Worm (Caenorhabditis elegans) whole organism, L4/young adult: ENCODE data around the gene C44C1.6.

Experiments
- W03F9.2 ChIP-seq: fragments of 150-350 bp; optimal IDR thresholded peaks from 2 replicates; lab custom pipeline; 2014; ENCODE audit warnings: missing biosample characterization, missing genetic modification characterization
- dao-5 ChIP-seq: sonication (generic microtip); optimal IDR thresholded peaks from 2 replicates; lab custom pipeline; 2016; ENCODE audit warnings: missing genotype, missing genetic modification characterization, moderate library complexity, missing compliant biosample characterization
- him-1 ChIP-seq: sonication (generic microtip); optimal IDR thresholded peaks from 2 replicates; lab custom pipeline; 2016; ENCODE audit warnings: missing genotype, missing genetic modification reagents, missing genetic modification characterization, missing compliant biosample characterization

C44C1.6 gene

ce11 chrX:970072-970471 is at the start of gene C44C1.6:
Gene C44C1.6 (minus strand): TSS chrX:970270.
- no peak for TF ChIP-seq W03F9.2 (tag; lab: Kevin White, UChicago)
- no peak for TF ChIP-seq dao-5 (tag; lab: Kevin White, UChicago)
- no peak for TF ChIP-seq him-1 (tag; lab: Kevin White, UChicago)

DNA sequence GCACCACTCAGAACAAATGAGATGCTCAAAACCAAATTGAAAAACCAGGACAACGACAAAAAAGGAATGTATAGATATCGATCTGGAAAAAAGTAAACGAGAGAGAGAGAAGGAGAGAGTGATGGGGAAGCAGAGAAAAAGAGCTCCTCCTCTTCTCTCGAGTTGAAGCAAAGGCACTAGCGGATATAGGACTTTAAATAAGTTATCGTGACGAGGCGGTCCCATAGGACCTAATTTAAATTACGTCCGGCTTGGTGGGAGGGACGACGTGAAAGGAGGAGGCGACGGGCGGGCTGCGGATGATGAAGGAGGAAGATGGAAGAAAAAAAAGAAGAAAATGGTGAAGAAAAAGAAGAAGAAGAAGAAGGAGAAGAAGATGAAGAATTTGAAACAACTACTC is 48.5 kb upstream of the C44C1.6 start:
- no peak for TF ChIP-seq W03F9.2 (tag; lab: Kevin White, UChicago)
- TF ChIP-seq him-1 (tag; lab: Kevin White, UChicago) = peak; percentile 56

- no peak for TF ChIP-seq W03F9.2 (tag; lab: Kevin White, UChicago)
- TF ChIP-seq dao-5 (tag; lab: Kevin White, UChicago) = no peak
- TF ChIP-seq him-1 (tag; lab: Kevin White, UChicago) = no peak
Measured at ce11 chrX:1017456-1017855, 47.4 kb upstream of the C44C1.6 start, which contains the start of the genes F55A4.13 and nlf-1. Gene F55A4.13 (minus strand): TSS chrX:1017556. Gene nlf-1 (minus strand): TSS chrX:1017567.

DNA sequence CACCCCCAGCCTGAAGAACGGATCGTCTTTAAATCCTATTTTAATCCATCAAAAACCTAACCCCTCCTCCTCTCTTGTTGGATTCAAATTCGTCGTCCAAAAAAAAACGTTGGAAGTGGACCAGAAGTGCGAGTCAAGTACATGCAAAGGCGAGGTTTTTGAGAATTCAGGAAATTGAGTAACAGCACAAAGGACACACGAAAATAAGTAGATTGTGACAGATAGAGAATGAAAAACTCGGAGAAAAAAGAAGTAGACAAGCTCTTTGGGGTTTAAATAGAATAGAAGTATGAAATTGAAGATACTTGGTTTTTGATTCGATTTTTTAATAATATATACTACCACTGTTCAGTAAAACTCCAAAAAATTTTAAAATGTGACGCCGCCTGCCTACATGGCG is 44.6 kb upstream of the C44C1.6 start:
- TF ChIP-seq him-1 (tag; lab: Kevin White, UChicago) = no peak
- TF ChIP-seq W03F9.2 (tag; lab: Kevin White, UChicago) = no peak
- no peak for TF ChIP-seq dao-5 (tag; lab: Kevin White, UChicago)

ce11 chrX:1012385-1012866 is 42.4 kb upstream of the C44C1.6 start:
- no peak for TF ChIP-seq W03F9.2 (tag; lab: Kevin White, UChicago)
- TF ChIP-seq dao-5 (tag; lab: Kevin White, UChicago) = no peak
- no peak for TF ChIP-seq him-1 (tag; lab: Kevin White, UChicago)

DNA sequence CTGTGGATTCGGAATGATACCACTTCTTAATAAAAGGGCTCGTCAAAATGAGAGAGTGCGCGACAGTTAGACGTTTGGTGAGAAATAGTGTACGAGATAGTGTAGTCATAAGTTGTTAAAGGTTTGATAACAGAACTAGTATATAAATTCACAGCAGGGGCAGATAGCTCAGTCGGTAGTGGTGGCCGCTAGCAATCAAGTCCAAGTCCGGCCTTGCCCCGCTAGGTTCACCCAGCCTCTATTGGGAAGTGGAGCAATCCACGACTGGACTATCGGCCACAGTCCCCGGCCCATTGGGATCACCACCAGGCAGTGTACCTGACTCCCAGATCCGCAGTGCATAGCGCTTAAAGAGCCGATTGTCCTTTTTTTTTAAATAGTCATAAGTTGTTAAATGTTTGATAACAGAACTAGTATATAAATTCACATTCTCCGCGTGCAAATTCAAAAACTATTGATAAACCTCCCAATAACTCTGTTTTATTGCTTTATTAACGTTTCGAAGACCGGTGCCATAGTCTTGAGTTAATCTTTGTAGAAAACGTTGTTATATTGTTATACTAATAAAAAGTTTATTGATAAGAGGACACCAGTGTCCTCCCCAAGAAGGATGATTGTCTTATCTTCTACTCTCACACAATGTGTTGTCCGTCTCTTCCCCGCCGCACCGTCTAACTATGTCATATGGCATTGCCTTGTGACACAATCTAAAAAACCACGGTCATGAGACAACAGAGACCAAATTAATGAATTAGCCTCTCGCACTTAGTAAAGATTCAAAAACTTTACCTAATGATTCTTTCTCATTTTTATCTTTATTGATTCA is 40.8 kb upstream of the C44C1.6 start:
- no peak for TF ChIP-seq dao-5 (tag; lab: Kevin White, UChicago)
- TF ChIP-seq him-1 (tag; lab: Kevin White, UChicago) = no peak
- TF ChIP-seq W03F9.2 (tag; lab: Kevin White, UChicago) = no peak

- TF ChIP-seq him-1 (tag; lab: Kevin White, UChicago) (no peak), W03F9.2 (tag; lab: Kevin White, UChicago) (no peak), dao-5 (tag; lab: Kevin White, UChicago) (no peak)
Measured at ce11 chrX:1009512-1009911, 39.4 kb upstream of the C44C1.6 start.

ce11 chrX:1005026-1005425 is 35.0 kb upstream of the C44C1.6 start:
- TF ChIP-seq him-1 (tag; lab: Kevin White, UChicago) (no peak), dao-5 (tag; lab: Kevin White, UChicago) (no peak), W03F9.2 (tag; lab: Kevin White, UChicago) (no peak)

DNA sequence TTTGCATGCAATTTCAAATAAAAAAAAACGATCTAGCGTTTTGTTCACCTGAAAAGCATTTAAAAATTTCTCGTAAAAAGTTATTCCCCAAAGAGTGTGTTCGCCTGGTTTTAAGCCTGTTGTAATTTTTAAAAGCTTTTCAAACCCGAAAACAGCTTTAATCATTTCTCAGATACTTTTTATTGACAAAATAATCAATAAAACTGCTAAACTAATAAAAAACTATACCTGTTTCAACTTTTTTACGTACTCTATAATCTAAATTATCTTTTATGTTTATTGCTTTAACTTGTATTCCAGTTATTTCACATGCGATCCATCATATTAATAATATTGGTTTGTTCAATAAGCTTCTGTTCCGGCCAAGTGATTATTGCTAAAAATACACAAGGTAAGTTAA is 34.0 kb upstream of the C44C1.6 start, which contains the start of gene cutl-21:
Gene cutl-21 (plus strand): TSS at position 301 of the 400 bp plus-strand sequence.
- TF ChIP-seq W03F9.2 (tag; lab: Kevin White, UChicago) (no peak), dao-5 (tag; lab: Kevin White, UChicago) (no peak), him-1 (tag; lab: Kevin White, UChicago) (no peak)

DNA sequence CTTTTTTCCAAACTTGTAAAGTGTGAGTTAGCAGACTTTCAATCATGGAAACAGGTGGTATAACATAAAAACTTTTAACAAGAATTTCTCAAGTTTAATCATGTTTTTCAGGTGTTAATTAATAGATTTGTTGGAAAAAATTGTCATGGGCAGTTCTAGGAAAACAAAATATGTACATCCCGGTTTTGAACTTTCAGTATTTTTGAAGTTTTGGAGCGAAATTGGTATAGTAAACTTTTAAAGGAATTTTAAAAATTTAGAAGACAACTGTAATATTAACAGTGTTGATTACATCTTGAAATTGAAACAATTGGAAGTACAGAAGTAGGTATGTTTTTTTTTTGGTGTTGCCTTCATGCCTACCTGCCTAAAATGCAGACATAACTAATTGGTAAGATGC is 24.6 kb upstream of the C44C1.6 start:
- TF ChIP-seq dao-5 (tag; lab: Kevin White, UChicago) (no peak), him-1 (tag; lab: Kevin White, UChicago) (no peak), W03F9.2 (tag; lab: Kevin White, UChicago) (no peak)

DNA sequence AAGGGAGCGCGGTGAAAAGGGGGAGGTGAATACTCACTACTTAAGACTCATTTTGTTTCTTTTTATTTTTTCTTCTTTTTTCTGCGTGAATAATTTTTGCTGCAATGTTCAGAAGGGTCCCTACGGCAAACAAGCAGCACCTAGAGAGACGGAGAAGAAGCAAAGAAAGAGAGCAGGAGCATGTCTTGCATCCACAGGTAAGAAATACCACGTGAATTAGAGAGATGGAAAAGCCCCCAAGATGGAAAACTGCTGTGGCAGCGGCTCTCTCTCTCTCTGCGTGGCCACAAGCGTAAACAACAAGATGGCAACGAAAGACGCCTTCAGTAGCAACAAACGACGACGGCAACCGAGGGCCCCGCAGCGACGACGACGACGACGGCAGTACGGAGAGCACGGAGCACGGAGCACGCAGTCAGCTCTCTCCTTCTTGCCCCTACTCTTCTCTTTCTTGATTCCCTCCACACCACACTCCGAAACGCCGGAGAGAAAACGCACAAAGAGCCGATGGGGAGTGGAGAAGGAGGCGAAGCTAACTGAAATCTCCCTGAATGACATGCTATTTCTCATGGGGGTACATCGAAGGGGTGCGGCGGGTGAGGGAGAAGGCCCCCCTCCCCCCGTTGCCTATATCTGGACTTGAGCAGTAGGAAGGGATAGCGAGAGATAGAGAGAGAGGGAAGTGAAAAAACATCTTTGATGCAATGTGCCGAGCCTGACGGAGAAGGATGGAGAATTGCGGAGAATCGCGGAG is 22.8 kb upstream of the C44C1.6 start:
- TF ChIP-seq him-1 (tag; lab: Kevin White, UChicago) (peak; percentile 79), W03F9.2 (tag; lab: Kevin White, UChicago) (no peak)

DNA sequence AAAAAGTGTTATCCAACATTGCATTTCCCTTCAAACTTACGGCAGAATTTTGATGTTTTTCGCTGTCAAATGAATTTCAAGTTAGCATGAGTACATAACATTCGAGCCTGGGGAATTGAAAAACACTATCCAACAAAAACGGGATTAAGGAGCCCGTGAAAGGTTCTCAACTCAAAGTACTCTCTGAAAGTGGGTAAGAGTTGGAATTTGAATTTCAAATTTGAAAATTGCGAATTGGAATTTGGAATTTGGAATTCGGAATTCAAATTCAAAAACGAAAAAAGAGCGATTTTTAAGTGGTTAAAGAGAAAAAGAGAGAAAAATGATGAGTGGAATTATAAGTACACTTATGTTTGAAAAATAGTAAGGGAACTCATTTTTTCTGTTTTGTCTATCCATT is 21.2 kb upstream of the C44C1.6 start, which contains the start of the genes C09E10.3 and dgk-1:
Gene C09E10.3 (minus strand): TSS at position 101 of the 400 bp plus-strand sequence.
Gene dgk-1 (minus strand): TSS at position 183 of the 400 bp plus-strand sequence.
- TF ChIP-seq W03F9.2 (tag; lab: Kevin White, UChicago) = no peak
- TF ChIP-seq dao-5 (tag; lab: Kevin White, UChicago) = no peak
- no peak for TF ChIP-seq him-1 (tag; lab: Kevin White, UChicago)

DNA sequence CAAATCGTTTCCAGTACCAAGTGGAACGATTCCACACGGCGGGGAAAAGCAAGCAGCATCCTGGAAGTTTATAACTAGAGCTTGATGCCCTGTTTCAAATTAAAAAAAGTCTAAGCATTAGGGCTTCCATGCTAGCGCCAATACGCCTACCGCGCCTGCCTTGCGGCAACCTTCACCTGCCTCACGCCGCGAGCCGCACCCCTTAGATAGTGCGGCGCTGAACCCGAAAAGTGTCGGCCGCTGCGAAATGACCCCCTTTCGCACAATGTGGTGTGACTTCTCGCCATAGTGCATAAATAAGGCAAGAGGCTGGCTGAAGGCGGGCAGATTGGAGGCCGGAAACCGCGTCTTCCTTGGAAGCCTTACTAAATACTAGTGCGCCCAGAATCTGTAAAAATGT is 16.4 kb upstream of the C44C1.6 start:
- no peak for TF ChIP-seq dao-5 (tag; lab: Kevin White, UChicago)
- no peak for TF ChIP-seq W03F9.2 (tag; lab: Kevin White, UChicago)
- no peak for TF ChIP-seq him-1 (tag; lab: Kevin White, UChicago)
